Fruit fly (Drosophila melanogaster): ENCODE data around the gene TotC.

dm6 chr3R:20891495-20891894, 18.7 kb downstream of the TotC start:
- TF ChIP-seq CG12605 (GFP tag; IDR thresholded peaks at IDR 0.05) (no peak; the same call in 1 of the 2 replicates), fd96Ca (GFP tag; IDR thresholded peaks at IDR 0.05) (no peak), CG13204 (GFP tag; optimal IDR thresholded peaks at IDR 0.05) (no peak), CG15710 (tag; optimal IDR thresholded peaks at IDR 0.05) (no peak), EcR (GFP tag; optimal IDR thresholded peaks at IDR 0.05) (no peak), rn (GFP tag; IDR thresholded peaks at IDR 0.05) (no peak), gl (tag; optimal IDR thresholded peaks at IDR 0.05) (no peak), Pif1B (GFP tag; optimal IDR thresholded peaks at IDR 0.05) (no peak), CG17806 (tag; optimal IDR thresholded peaks at IDR 0.05) (no peak)
